Fruit fly (Drosophila melanogaster) whole organism, embryonic: ENCODE results near the gene Ass.

ENCODE experiments used
- Abd-B ChIP-seq: fragments of 200-800 bp; sonication (Bioruptor generic); optimal IDR thresholded peaks from 2 replicates; lab custom pipeline; 2018; ENCODE audit warnings: missing biosample characterization, mild to moderate bottlenecking, missing genetic modification characterization, moderate library complexity
- B-H2 ChIP-seq: fragments of 200-800 bp; sonication (Bioruptor generic); optimal IDR thresholded peaks from 2 replicates; lab custom pipeline; 2018; ENCODE audit warnings: missing biosample characterization, mild to moderate bottlenecking, missing genetic modification characterization
- Bgb ChIP-seq: fragments of 200-800 bp; sonication (Bioruptor generic); IDR thresholded peaks from 2 replicates; pipeline ENCODE4 v1.3.6; 2022; ENCODE audit warnings: missing biosample characterization, missing genetic modification characterization; ENCODE audit not compliant: partially characterized antibody
- C15 ChIP-seq: fragments of 200-800 bp; sonication (Bioruptor generic); IDR thresholded peaks from 3 replicates; pipeline ENCODE4 v1.3.6; 2022; ENCODE audit warnings: missing biosample characterization, missing genetic modification characterization
- CG10267 ChIP-seq: fragments of 200-800 bp; sonication (Bioruptor generic); optimal IDR thresholded peaks from 2 replicates; lab custom pipeline; 2018; ENCODE audit warnings: missing biosample characterization, mild to moderate bottlenecking, missing genetic modification characterization, moderate library complexity
- CG1233 ChIP-seq: fragments of 200-800 bp; sonication (Bioruptor generic); optimal IDR thresholded peaks from 4 replicates; lab custom pipeline; 2018; ENCODE audit warnings: missing biosample characterization, mild to moderate bottlenecking, missing genetic modification characterization
- CG12391 ChIP-seq: fragments of 200-800 bp; sonication (Bioruptor generic); optimal IDR thresholded peaks from 3 replicates; lab custom pipeline; 2018; ENCODE audit warnings: missing biosample characterization, mild to moderate bottlenecking, missing genetic modification characterization, moderate library complexity
- CG12659 ChIP-seq: fragments of 200-800 bp; sonication (Bioruptor generic); optimal IDR thresholded peaks from 3 replicates; lab custom pipeline; 2017; ENCODE audit warnings: mild to moderate bottlenecking, missing biosample characterization, missing genetic modification reagents, missing genetic modification characterization
- CG13287 ChIP-seq: fragments of 200-800 bp; sonication (Bioruptor generic); IDR thresholded peaks from 2 replicates; pipeline ENCODE4 v1.3.6; 2022; ENCODE audit warnings: missing biosample characterization, missing genetic modification characterization; ENCODE audit not compliant: partially characterized antibody
- CG13775 ChIP-seq: fragments of 200-800 bp; sonication (Bioruptor generic); optimal IDR thresholded peaks from 3 replicates; lab custom pipeline; 2017; ENCODE audit warnings: missing biosample characterization, mild to moderate bottlenecking, missing genetic modification characterization
- CG15514 ChIP-seq: fragments of 200-800 bp; sonication (Bioruptor generic); optimal IDR thresholded peaks from 3 replicates; lab custom pipeline; 2017; ENCODE audit warnings: missing biosample characterization, missing genetic modification characterization, mild to moderate bottlenecking, moderate library complexity, missing genetic modification reagents
- CG1603 ChIP-seq: fragments of 200-800 bp; sonication (Bioruptor generic); optimal IDR thresholded peaks from 2 replicates; lab custom pipeline; 2019; ENCODE audit warnings: missing biosample characterization, mild to moderate bottlenecking, missing genetic modification characterization, moderate library complexity
- CG17612 ChIP-seq: fragments of 200-800 bp; sonication (Bioruptor generic); IDR thresholded peaks from 2 replicates; pipeline ENCODE4 v1.3.6; 2022; ENCODE audit warnings: missing biosample characterization, missing genetic modification characterization
- CG18011 ChIP-seq: fragments of 200-800 bp; sonication (Bioruptor generic); optimal IDR thresholded peaks from 2 replicates; lab custom pipeline; 2017; ENCODE audit warnings: missing biosample characterization, missing genetic modification characterization, mild to moderate bottlenecking, moderate library complexity, missing genotype
- CG2199 ChIP-seq: fragments of 200-800 bp; sonication (Bioruptor generic); IDR thresholded peaks from 3 replicates; pipeline ENCODE4 v1.3.6; 2022; ENCODE audit warnings: missing biosample characterization, missing genetic modification characterization
- CG31441 ChIP-seq: fragments of 200-800 bp; sonication (Bioruptor generic); IDR thresholded peaks from 2 replicates; pipeline ENCODE4 v1.3.6; 2022; ENCODE audit warnings: missing biosample characterization, missing genetic modification characterization
- CG3995 ChIP-seq: fragments of 200-800 bp; sonication (Bioruptor generic); optimal IDR thresholded peaks from 3 replicates; lab custom pipeline; 2016; ENCODE audit warnings: missing biosample characterization, missing genetic modification characterization
- CG8290 ChIP-seq, 3 experiments: fragments of 200-800 bp; sonication (Bioruptor generic); optimal IDR thresholded peaks; 2 replicates each; lab custom pipeline; 2016 to 2019; ENCODE audit warnings: missing biosample characterization in 3 of 3, missing genetic modification characterization in 3 of 3, mild to moderate bottlenecking in 2 of 3, moderate library complexity in 1 of 3
- CG8388 ChIP-seq: fragments of 200-800 bp; sonication (Bioruptor generic); optimal IDR thresholded peaks from 2 replicates; lab custom pipeline; 2019; ENCODE audit warnings: missing biosample characterization, mild to moderate bottlenecking, missing genetic modification characterization, moderate library complexity
- CTCF ChIP-seq: fragments of 200-800 bp; sonication (Bioruptor generic); optimal IDR thresholded peaks from 2 replicates; lab custom pipeline; 2017; ENCODE audit warnings: missing biosample characterization, mild to moderate bottlenecking, missing genetic modification characterization, moderate library complexity
- Dll ChIP-seq: fragments of 200-800 bp; sonication (Bioruptor generic); IDR thresholded peaks from 4 replicates; pipeline ENCODE4 v1.3.6; 2022; ENCODE audit warnings: missing biosample characterization, missing genetic modification characterization; ENCODE audit not compliant: partially characterized antibody
- Dp ChIP-seq: fragments of 200-800 bp; sonication (Bioruptor generic); optimal IDR thresholded peaks from 2 replicates; lab custom pipeline; 2018; ENCODE audit warnings: missing biosample characterization, mild to moderate bottlenecking, missing genetic modification characterization, moderate library complexity
- Ets97D ChIP-seq: fragments of 200-800 bp; sonication (Bioruptor generic); optimal IDR thresholded peaks from 3 replicates; lab custom pipeline; 2016; ENCODE audit warnings: missing biosample characterization, missing genetic modification characterization
- Jarid2 ChIP-seq: fragments of 200-800 bp; sonication (Bioruptor generic); optimal IDR thresholded peaks from 3 replicates; lab custom pipeline; 2017; ENCODE audit warnings: mild to moderate bottlenecking, missing biosample characterization, missing genetic modification reagents, missing genetic modification characterization
- Med ChIP-seq: fragments of 200-800 bp; sonication (Bioruptor generic); peaks from one replicate; lab custom pipeline; 2016; ENCODE audit warnings: missing biosample characterization, missing genetic modification characterization, mild to moderate bottlenecking, inconsistent platforms, moderate library complexity
- Nf-YB ChIP-seq: fragments of 200-800 bp; sonication (Bioruptor generic); optimal IDR thresholded peaks from 3 replicates; lab custom pipeline; 2019; ENCODE audit warnings: missing biosample characterization, mild to moderate bottlenecking, missing genetic modification characterization, moderate library complexity
- Nf-YC ChIP-seq: fragments of 200-800 bp; optimal IDR thresholded peaks from 3 replicates; lab custom pipeline; 2019; ENCODE audit warnings: missing biosample characterization, mild to moderate bottlenecking, missing genetic modification characterization, moderate library complexity
- Pdp1 ChIP-seq, 2 experiments: fragments of 200-800 bp; sonication (Bioruptor generic); optimal IDR thresholded peaks; 3 replicates each; lab custom pipeline; 2016; ENCODE audit warnings: missing biosample characterization in 2 of 2, missing genetic modification characterization in 2 of 2, mild to moderate bottlenecking in 1 of 2, moderate library complexity in 1 of 2
- Ssrp ChIP-seq: fragments of 200-800 bp; sonication (Bioruptor generic); optimal IDR thresholded peaks from 2 replicates; lab custom pipeline; 2018; ENCODE audit warnings: missing biosample characterization, mild to moderate bottlenecking, missing genetic modification characterization, moderate library complexity
- Trl ChIP-seq, 3 experiments: fragments of >200 bp in 2 of 3; fragments of 200-800 bp in 1 of 3; sonication (Bioruptor generic) in 1 of 3; optimal IDR thresholded peaks; 2 replicates in 1 of 3; 3 replicates in 2 of 3; lab custom pipeline; 2016 to 2017; ENCODE audit warnings: missing biosample characterization in 1 of 3, missing genetic modification characterization in 1 of 3
- bbx ChIP-seq: fragments of 200-800 bp; sonication (Bioruptor generic); IDR thresholded peaks from 2 replicates; pipeline ENCODE4 v1.3.6; 2022; ENCODE audit warnings: missing biosample characterization, missing genetic modification characterization; ENCODE audit not compliant: partially characterized antibody
- bowl ChIP-seq: fragments of 200-800 bp; sonication (Bioruptor generic); IDR thresholded peaks from 2 replicates; pipeline ENCODE4 v1.3.6; 2022; ENCODE audit warnings: missing biosample characterization, missing genetic modification characterization
- cwo ChIP-seq: fragments of 200-800 bp; sonication (Bioruptor generic); optimal IDR thresholded peaks from 3 replicates; lab custom pipeline; 2017; ENCODE audit warnings: missing biosample characterization, missing genetic modification characterization, mild to moderate bottlenecking, moderate library complexity, missing genetic modification reagents
- eyg ChIP-seq: fragments of 200-800 bp; sonication (Bioruptor generic); optimal IDR thresholded peaks from 3 replicates; lab custom pipeline; 2016; ENCODE audit warnings: missing biosample characterization, missing genetic modification characterization
- gfzf ChIP-seq: fragments of 200-800 bp; sonication (Bioruptor generic); optimal IDR thresholded peaks from 2 replicates; lab custom pipeline; 2016; ENCODE audit warnings: missing biosample characterization, mild to moderate bottlenecking, missing genetic modification characterization, moderate library complexity
- knrl ChIP-seq: fragments of 200-800 bp; sonication (Bioruptor generic); IDR thresholded peaks from 3 replicates; pipeline ENCODE4 v1.3.6; 2022; ENCODE audit warnings: missing biosample characterization, missing genetic modification characterization; ENCODE audit not compliant: partially characterized antibody
- lola ChIP-seq, 3 experiments: fragments of >200 bp in 2 of 3; fragments of 200-800 bp in 1 of 3; sonication (Bioruptor generic) in 1 of 3; optimal IDR thresholded peaks; 2 replicates each; lab custom pipeline; 2017 to 2019; ENCODE audit warnings: missing biosample characterization in 3 of 3, missing genetic modification characterization in 3 of 3, mild to moderate bottlenecking in 1 of 3, moderate library complexity in 1 of 3
- nmo ChIP-seq: fragments of 200-800 bp; sonication (Bioruptor generic); optimal IDR thresholded peaks from 2 replicates; lab custom pipeline; 2018; ENCODE audit warnings: missing biosample characterization, mild to moderate bottlenecking, missing genetic modification characterization, moderate library complexity
- pfk ChIP-seq: fragments of 200-800 bp; sonication (Bioruptor generic); optimal IDR thresholded peaks from 2 replicates; lab custom pipeline; 2018; ENCODE audit warnings: missing biosample characterization, mild to moderate bottlenecking, missing genetic modification characterization, moderate library complexity
- prd ChIP-seq, 3 experiments: fragments of >200 bp in 2 of 3; fragments of 200-800 bp in 1 of 3; sonication (Bioruptor generic) in 1 of 3; optimal IDR thresholded peaks in 2 of 3; IDR thresholded peaks in 1 of 3; 2 replicates in 2 of 3; 3 replicates in 1 of 3; pipeline versions ENCODE4 v1.3.6 to Lab custom; 2017 to 2022; ENCODE audit warnings: missing biosample characterization in 1 of 3, missing genetic modification characterization in 1 of 3
- rib ChIP-seq: fragments of 200-800 bp; sonication (Bioruptor generic); IDR thresholded peaks from 2 replicates; pipeline ENCODE4 v1.3.6; 2022; ENCODE audit warnings: missing biosample characterization, missing genetic modification characterization
- row ChIP-seq: fragments of 200-800 bp; sonication (Bioruptor generic); IDR thresholded peaks from 3 replicates; pipeline ENCODE4 v1.3.6; 2022; ENCODE audit warnings: missing biosample characterization, missing genetic modification characterization
- sens ChIP-seq: fragments of 200-800 bp; sonication (Bioruptor generic); peaks from one replicate; lab custom pipeline; 2016; ENCODE audit warnings: missing biosample characterization, missing genetic modification characterization
- stc ChIP-seq: fragments of 200-800 bp; sonication (Bioruptor generic); IDR thresholded peaks from 2 replicates; pipeline ENCODE4 v1.3.6; 2022; ENCODE audit warnings: missing biosample characterization, missing genetic modification characterization
- stwl ChIP-seq: fragments of 200-800 bp; sonication (Bioruptor generic); optimal IDR thresholded peaks from 3 replicates; lab custom pipeline; 2018; ENCODE audit warnings: missing biosample characterization, mild to moderate bottlenecking, missing genetic modification characterization, moderate library complexity
- sug ChIP-seq: fragments of 200-800 bp; optimal IDR thresholded peaks from 2 replicates; lab custom pipeline; 2019; ENCODE audit warnings: missing biosample characterization, mild to moderate bottlenecking, missing genetic modification characterization, moderate library complexity
- vfl ChIP-seq: fragments of 200-800 bp; sonication (Bioruptor generic); optimal IDR thresholded peaks from 2 replicates; lab custom pipeline; 2016; ENCODE audit warnings: missing biosample characterization, missing genetic modification characterization

The Ass gene

dm6 chr3R:6659941-6660340 is 15.7 kb upstream of the Ass start, which contains the start of gene agt (continued):
- peak; percentile 42; the same call in 1 of the 3 replicates for TF ChIP-seq knrl (GFP tag; lab: Robert Waterston, UW)
- no peak for TF ChIP-seq vfl (GFP tag; lab: Kevin White, UChicago)
- TF ChIP-seq Abd-B (GFP tag; lab: Kevin White, UChicago) = peak; percentile 78
- TF ChIP-seq sug (tag; lab: Kevin White, UChicago) = peak; percentile 27
- no peak for TF ChIP-seq bowl (GFP tag; lab: Robert Waterston, UW)
- no peak for TF ChIP-seq eyg (GFP tag; lab: Kevin White, UChicago)
- peak; percentile 49 for TF ChIP-seq CG12659
- TF ChIP-seq Bgb (GFP tag; lab: Robert Waterston, UW) = peak; percentile 37; the same call in 1 of the 2 replicates
- no peak for TF ChIP-seq lola (GFP tag; optimal IDR thresholded peaks at IDR 0.05; lab: Kevin White, UChicago)
- TF ChIP-seq CG18011 (GFP tag; lab: Kevin White, UChicago) = peak; percentile 26
- TF ChIP-seq Nf-YC = peak; percentile 25
- TF ChIP-seq CG12391 (tag; lab: Kevin White, UChicago) = peak; percentile 40
- TF ChIP-seq gfzf = peak; percentile 90
- TF ChIP-seq nmo = peak; percentile 28
- TF ChIP-seq Pdp1 (GFP tag; optimal IDR thresholded peaks at IDR 0.05; lab: Kevin White, UChicago) = peak in 1 of 2 experiments; percentile 82
- 0 out of 2 replicates have a peak, but pooled peaks have one; percentile 17 for TF ChIP-seq CG31441 (GFP tag; lab: Robert Waterston, UW)
- TF ChIP-seq Trl (optimal IDR thresholded peaks at IDR 0.05; lab: Kevin White, UChicago) = no peak
- TF ChIP-seq Trl (GFP tag; optimal IDR thresholded peaks at IDR 0.05; lab: Kevin White, UChicago) = no peak
- no peak for TF ChIP-seq prd (optimal IDR thresholded peaks at IDR 0.05; lab: Kevin White, UChicago)
- TF ChIP-seq prd (GFP tag; IDR thresholded peaks at IDR 0.05; lab: Robert Waterston, UW) = 0 out of 3 replicates have a peak, but pooled peaks have one; percentile 6
- peak; percentile 71 for TF ChIP-seq CTCF (GFP tag; lab: Kevin White, UChicago)
- TF ChIP-seq stc (GFP tag; lab: Robert Waterston, UW) = no peak
- TF ChIP-seq Nf-YB (GFP tag; lab: Kevin White, UChicago) = peak; percentile 3
- peak; percentile 73 for TF ChIP-seq CG15514 (GFP tag; lab: Kevin White, UChicago)
- TF ChIP-seq CG1233 (GFP tag; lab: Kevin White, UChicago) = no peak
- no peak for TF ChIP-seq cwo (GFP tag; lab: Kevin White, UChicago)
- 0 out of 2 replicates have a peak, but pooled peaks have one; percentile 35 for TF ChIP-seq bbx
- TF ChIP-seq CG17612 = no peak
- peak; percentile 76 for TF ChIP-seq CG1603 (tag; lab: Kevin White, UChicago)
- no peak for TF ChIP-seq B-H2 (GFP tag; lab: Kevin White, UChicago)
- TF ChIP-seq stwl (tag; lab: Kevin White, UChicago) = peak; percentile 93
- TF ChIP-seq sens = peak; percentile 17
- TF ChIP-seq pfk (GFP tag; lab: Kevin White, UChicago) = no peak
- peak; percentile 45; the same call in 2 of the 4 replicates for TF ChIP-seq Dll (GFP tag; lab: Robert Waterston, UW)
- TF ChIP-seq CG2199 (GFP tag; lab: Robert Waterston, UW) = 0 out of 3 replicates have a peak, but pooled peaks have one; percentile 60
- peak; percentile 48 for TF ChIP-seq CG8388
- TF ChIP-seq CG13287 (GFP tag; lab: Robert Waterston, UW) = peak; percentile 68
- peak; percentile 37 for TF ChIP-seq CG10267 (tag; lab: Kevin White, UChicago)
- peak; percentile 80 for TF ChIP-seq CG3995
- TF ChIP-seq Ssrp = no peak
- no peak for TF ChIP-seq CG13775 (GFP tag; lab: Kevin White, UChicago)
- peak; percentile 81 for TF ChIP-seq Dp
- peak; percentile 46 for TF ChIP-seq Med (GFP tag; lab: Kevin White, UChicago)
- peak; percentile 33 for TF ChIP-seq Jarid2 (GFP tag; lab: Kevin White, UChicago)
- peak; percentile 56 for TF ChIP-seq Ets97D
- no peak for TF ChIP-seq rib (GFP tag; lab: Robert Waterston, UW)
- no peak for TF ChIP-seq C15 (GFP tag; lab: Robert Waterston, UW)
- peak; percentile 48; the same call in 2 of the 3 replicates for TF ChIP-seq row
- peak; percentile 85 for TF ChIP-seq CG8290 (GFP tag; optimal IDR thresholded peaks at IDR 0.05; lab: Kevin White, UChicago)
- peak in 1 of 2 experiments; percentile 67 for TF ChIP-seq CG8290 (tag; optimal IDR thresholded peaks at IDR 0.05; lab: Kevin White, UChicago)
